Worm (Caenorhabditis elegans) whole organism, L1 larva: ENCODE measurements around the gene C36C5.15.

ENCODE experiments used
- C16A3.4 ChIP-seq: fragments of 150-350 bp; optimal IDR thresholded peaks from 2 replicates; lab custom pipeline; 2014; ENCODE audit warnings: missing biosample characterization, missing genetic modification characterization
- C34B4.2 ChIP-seq: sonication (generic microtip); optimal IDR thresholded peaks from 2 replicates; lab custom pipeline; 2017; ENCODE audit warnings: mild to moderate bottlenecking, missing genetic modification characterization, missing compliant biosample characterization
- aha-1 ChIP-seq: fragments of 150-350 bp; optimal IDR thresholded peaks from 2 replicates; lab custom pipeline; 2014; ENCODE audit warnings: missing biosample characterization, missing genetic modification characterization
- ama-1 ChIP-seq: fragments of 150-350 bp; optimal IDR thresholded peaks from 2 replicates; lab custom pipeline; 2014
- ceh-88 ChIP-seq: fragments of 200-800 bp; sonication (Bioruptor generic); IDR thresholded peaks from 2 replicates; pipeline ENCODE4 v1.3.6; 2022; ENCODE audit warnings: missing genetic modification characterization, missing compliant biosample characterization
- dpl-1 ChIP-seq, 3 experiments: fragments of 150-350 bp in 2 of 3; sonication (generic microtip) in 1 of 3; optimal IDR thresholded peaks; 2 replicates each; lab custom pipeline; 2014 to 2017; ENCODE audit warnings: missing biosample characterization in 3 of 3, missing genetic modification characterization in 3 of 3, missing genetic modification reagents in 3 of 3
- dsc-1 ChIP-seq: sonication (generic microtip); optimal IDR thresholded peaks from 2 replicates; lab custom pipeline; 2016; ENCODE audit warnings: mild to moderate bottlenecking, missing genetic modification characterization, missing compliant biosample characterization
- efl-1 ChIP-seq, 4 experiments: fragments of 150-350 bp; optimal IDR thresholded peaks in 3 of 4; peaks in 1 of 4; 1 replicate in 1 of 4; 2 replicates in 3 of 4; lab custom pipeline; 2014; ENCODE audit warnings: missing biosample characterization in 2 of 4, missing genetic modification characterization in 2 of 4, missing genetic modification reagents in 2 of 4
- egl-13 ChIP-seq: sonication (generic microtip); optimal IDR thresholded peaks from 2 replicates; lab custom pipeline; 2016; ENCODE audit warnings: missing genotype, missing genetic modification reagents, missing genetic modification characterization, missing compliant biosample characterization
- egl-27 ChIP-seq, 2 experiments: fragments of 150-350 bp in 1 of 2; sonication (generic microtip); optimal IDR thresholded peaks; 3 replicates each; lab custom pipeline; 2017 to 2018; ENCODE audit warnings: missing biosample characterization in 2 of 2, missing genetic modification characterization in 2 of 2, missing genetic modification reagents in 2 of 2
- elt-2 ChIP-seq: sonication (generic microtip); optimal IDR thresholded peaks from 2 replicates; lab custom pipeline; 2016; ENCODE audit warnings: missing genetic modification characterization, mild to moderate bottlenecking, inconsistent platforms, missing compliant biosample characterization, missing genetic modification reagents
- elt-3 ChIP-seq, 6 experiments: fragments of 150-350 bp in 1 of 6; sonication (generic microtip); optimal IDR thresholded peaks; 2 replicates each; lab custom pipeline; 2017 to 2018; ENCODE audit warnings: missing biosample characterization in 6 of 6, missing genetic modification characterization in 6 of 6, inconsistent platforms in 1 of 6
- fkh-8 ChIP-seq: sonication (generic microtip); optimal IDR thresholded peaks from 2 replicates; lab custom pipeline; 2016; ENCODE audit warnings: mild to moderate bottlenecking, missing genetic modification characterization, missing compliant biosample characterization
- fos-1 ChIP-seq: fragments of 150-350 bp; optimal IDR thresholded peaks from 2 replicates; lab custom pipeline; 2014; ENCODE audit warnings: missing biosample characterization, missing genetic modification characterization
- hlh-17 ChIP-seq: fragments of 200-800 bp; sonication (Bioruptor generic); optimal IDR thresholded peaks from 2 replicates; lab custom pipeline; 2018; ENCODE audit warnings: missing genetic modification characterization, mild to moderate bottlenecking, missing compliant biosample characterization, moderate library complexity, borderline replicate concordance
- irx-1 ChIP-seq: sonication (generic microtip); optimal IDR thresholded peaks from 2 replicates; lab custom pipeline; 2016; ENCODE audit warnings: missing genetic modification characterization, missing compliant biosample characterization
- lin-13 ChIP-seq: fragments of 150-350 bp; optimal IDR thresholded peaks from 2 replicates; lab custom pipeline; 2014; ENCODE audit warnings: missing biosample characterization, missing genetic modification reagents, missing genetic modification characterization
- nhr-11 ChIP-seq: fragments of 150-350 bp; optimal IDR thresholded peaks from 2 replicates; lab custom pipeline; 2014; ENCODE audit warnings: missing biosample characterization, missing genetic modification characterization
- nhr-12 ChIP-seq: sonication (generic microtip); optimal IDR thresholded peaks from 2 replicates; lab custom pipeline; 2017; ENCODE audit warnings: missing biosample characterization, missing genetic modification characterization
- nhr-20 ChIP-seq: sonication (generic microtip); optimal IDR thresholded peaks from 2 replicates; lab custom pipeline; 2016; ENCODE audit warnings: mild to moderate bottlenecking, missing genetic modification characterization, missing compliant biosample characterization
- nhr-28 ChIP-seq: fragments of 150-350 bp; optimal IDR thresholded peaks from 2 replicates; lab custom pipeline; 2014; ENCODE audit warnings: missing biosample characterization, missing genetic modification characterization
- nhr-47 ChIP-seq: sonication (generic microtip); optimal IDR thresholded peaks from 2 replicates; lab custom pipeline; 2016; ENCODE audit warnings: mild to moderate bottlenecking, missing genetic modification characterization, moderate library complexity, missing compliant biosample characterization
- nhr-71 ChIP-seq: sonication (generic microtip); optimal IDR thresholded peaks from 2 replicates; lab custom pipeline; 2016; ENCODE audit warnings: mild to moderate bottlenecking, missing genetic modification characterization, moderate library complexity, missing compliant biosample characterization
- nhr-77 ChIP-seq: fragments of 150-350 bp; optimal IDR thresholded peaks from 2 replicates; lab custom pipeline; 2014; ENCODE audit warnings: missing biosample characterization, missing genetic modification characterization
- nhr-85 ChIP-seq: sonication (generic microtip); peaks from one replicate; lab custom pipeline; 2016; ENCODE audit warnings: missing genetic modification characterization, inconsistent platforms, missing compliant biosample characterization
- nhr-90 ChIP-seq: sonication (generic microtip); optimal IDR thresholded peaks from 2 replicates; lab custom pipeline; 2016; ENCODE audit warnings: mild to moderate bottlenecking, missing genetic modification characterization, missing compliant biosample characterization; ENCODE audit not compliant: poor library complexity
- pag-3 ChIP-seq: sonication (generic microtip); optimal IDR thresholded peaks from 2 replicates; lab custom pipeline; 2017; ENCODE audit warnings: missing genetic modification characterization, mild to moderate bottlenecking, missing compliant biosample characterization, antibody characterized with exemption, borderline replicate concordance; ENCODE audit not compliant: insufficient read depth
- rnt-1 ChIP-seq: sonication (generic microtip); optimal IDR thresholded peaks from 2 replicates; lab custom pipeline; 2016; ENCODE audit warnings: mild to moderate bottlenecking, missing genetic modification characterization, moderate library complexity, missing compliant biosample characterization
- skn-1 ChIP-seq: fragments of 150-350 bp; optimal IDR thresholded peaks from 2 replicates; lab custom pipeline; 2014; ENCODE audit warnings: missing biosample characterization, missing genetic modification characterization
- snu-23 ChIP-seq: sonication (generic microtip); optimal IDR thresholded peaks from 2 replicates; lab custom pipeline; 2016; ENCODE audit warnings: missing genetic modification characterization, missing compliant biosample characterization
- sox-4 ChIP-seq: sonication (generic microtip); optimal IDR thresholded peaks from 2 replicates; lab custom pipeline; 2016; ENCODE audit warnings: missing genetic modification characterization, missing compliant biosample characterization
- sptf-1 ChIP-seq: fragments of 150-350 bp; optimal IDR thresholded peaks from 2 replicates; lab custom pipeline; 2014; ENCODE audit warnings: missing biosample characterization, missing genetic modification characterization
- sup-37 ChIP-seq: fragments of 200-800 bp; sonication (Bioruptor generic); optimal IDR thresholded peaks from 2 replicates; lab custom pipeline; 2018; ENCODE audit warnings: mild to moderate bottlenecking, missing genetic modification characterization, missing compliant biosample characterization
- unc-130 ChIP-seq: fragments of 150-350 bp; optimal IDR thresholded peaks from 2 replicates; lab custom pipeline; 2017; ENCODE audit warnings: missing biosample characterization, missing genetic modification characterization, inconsistent platforms
- unc-62 ChIP-seq: fragments of 150-350 bp; optimal IDR thresholded peaks from 2 replicates; lab custom pipeline; 2014; ENCODE audit warnings: missing biosample characterization, missing genetic modification reagents, missing genetic modification characterization
- unc-98 ChIP-seq: fragments of 200-800 bp; sonication (Bioruptor generic); IDR thresholded peaks from 2 replicates; pipeline ENCODE4 v1.3.6; 2022; ENCODE audit warnings: missing genetic modification characterization, missing compliant biosample characterization
- zag-1 ChIP-seq: fragments of 150-350 bp; optimal IDR thresholded peaks from 2 replicates; lab custom pipeline; 2014; ENCODE audit warnings: missing biosample characterization, missing genetic modification characterization
- ztf-11 ChIP-seq, 2 experiments: sonication (generic microtip); optimal IDR thresholded peaks; 2 replicates each; lab custom pipeline; 2016 to 2017; ENCODE audit warnings: missing genetic modification characterization in 2 of 2, missing biosample characterization in 1 of 2, missing compliant biosample characterization in 1 of 2

Gene C36C5.15

DNA sequence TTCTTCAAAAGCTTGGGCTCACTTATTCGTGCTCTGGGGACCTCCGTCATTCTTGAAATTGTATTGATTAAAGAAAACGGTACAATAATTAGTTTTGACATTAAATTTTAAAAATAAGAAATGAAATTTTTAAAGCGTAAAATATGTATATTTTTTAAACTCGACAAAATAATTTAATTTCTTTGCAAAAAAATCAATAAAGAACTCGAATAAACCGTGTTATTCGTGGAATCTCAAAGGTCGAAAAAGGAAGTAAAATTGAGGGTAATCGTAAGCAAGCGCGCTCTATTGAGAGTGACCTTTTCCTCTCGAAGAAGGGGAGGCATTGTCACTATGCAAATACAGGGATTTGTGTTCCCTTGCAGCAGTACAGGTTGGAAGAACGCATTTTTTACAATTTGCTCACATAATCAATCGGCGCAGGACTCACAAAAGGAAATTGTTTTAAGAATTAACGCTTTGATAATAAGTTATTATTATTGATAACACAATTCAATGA is 26.5 kb upstream of the C36C5.15 start, which contains the start of gene Y73C8B.2 (continued):
- TF ChIP-seq skn-1 (tag; lab: Kevin White, UChicago) (peak; percentile 11), egl-13 (tag; lab: Kevin White, UChicago) (no peak), nhr-77 (tag; lab: Kevin White, UChicago) (no peak), dpl-1 (GFP tag; optimal IDR thresholded peaks at IDR 0.05; lab: Kevin White, UChicago) (peak in 1 of 3 experiments; percentile 67), nhr-85 (peak; percentile 45)

DNA sequence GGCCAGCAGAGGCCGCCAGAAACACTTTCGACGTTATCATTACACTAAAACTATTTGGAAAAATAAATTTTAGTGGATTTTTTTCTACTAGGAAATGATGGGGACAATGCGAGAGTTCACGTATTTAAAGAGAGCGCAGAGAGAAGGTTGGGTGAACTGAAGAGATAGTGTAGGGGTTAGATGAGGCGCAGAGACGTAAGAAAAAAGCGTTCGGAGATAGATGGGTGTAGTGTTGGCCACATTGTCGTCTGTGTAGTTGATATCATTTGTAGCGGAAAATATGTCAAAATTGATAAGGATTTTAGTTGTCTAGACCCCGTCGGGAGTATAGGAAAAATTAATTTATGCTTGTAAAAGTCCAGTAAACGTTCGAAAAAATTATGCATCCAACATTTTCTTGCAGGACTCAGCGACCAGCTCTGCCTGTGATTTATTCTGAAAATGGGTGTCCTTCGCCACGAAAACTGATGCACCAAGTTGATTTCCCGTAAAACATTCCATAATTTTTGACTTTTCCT is 24.6 kb upstream of the C36C5.15 start, which contains the start of the genes Y73C8B.3 and Y73C8B.9:
Gene Y73C8B.3, minus strand, starts transcription at position 147 of the 518 bp plus-strand sequence.
Gene Y73C8B.9, plus strand, starts transcription at position 468 of the 518 bp plus-strand sequence.
- TF ChIP-seq ztf-11 (tag; optimal IDR thresholded peaks at IDR 0.05; lab: Kevin White, UChicago) (no peak), nhr-71 (tag; lab: Kevin White, UChicago) (no peak), nhr-20 (peak; percentile 29), elt-3 (tag; optimal IDR thresholded peaks at IDR 0.05; lab: Kevin White, UChicago) (peak in 2 of 6 experiments; percentile 35 to 65), nhr-85 (peak; percentile 42), sup-37 (GFP tag; lab: Kevin White, UChicago) (no peak), ama-1 (lab: Kevin White, UChicago) (no peak), rnt-1 (tag; lab: Kevin White, UChicago) (peak; percentile 14), elt-2 (peak; percentile 73), snu-23 (GFP tag; lab: Kevin White, UChicago) (peak; percentile 32), fos-1 (tag; lab: Kevin White, UChicago) (no peak), efl-1 (optimal IDR thresholded peaks at IDR 0.05; lab: Kevin White, UChicago) (peak; percentile 9 to 11), efl-1 (GFP tag; optimal IDR thresholded peaks at IDR 0.05 in 1 of 2; lab: Kevin White, UChicago) (no peak), nhr-90 (tag; lab: Kevin White, UChicago) (peak; percentile 33)
- TF ChIP-seq, all 84 proteins: peak for 8

DNA sequence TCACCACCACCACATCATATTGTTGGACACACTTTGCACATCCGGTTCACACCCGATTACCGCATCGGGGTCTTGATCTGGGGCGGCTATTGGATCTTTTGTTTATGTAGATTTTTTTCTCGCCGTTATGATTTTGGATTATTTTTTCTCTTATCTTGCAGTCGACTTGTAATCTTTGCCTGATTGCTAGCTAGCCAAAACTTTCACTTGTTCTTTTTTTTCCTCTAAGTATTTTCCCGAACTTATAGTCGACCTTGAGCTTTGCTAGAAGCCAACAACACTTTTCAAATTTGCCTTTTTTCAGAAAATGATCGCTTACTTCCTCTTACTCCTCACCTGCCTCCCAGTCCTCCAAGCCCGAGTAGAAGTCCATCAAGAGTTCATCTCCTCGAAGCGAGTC is 19.5 kb upstream of the C36C5.15 start, which contains the start of gene lag-2:
Gene lag-2, plus strand, starts transcription at position 301 of the 400 bp plus-strand sequence.
- no peak for TF ChIP-seq fos-1 (tag; lab: Kevin White, UChicago)
- TF ChIP-seq zag-1 (tag; lab: Kevin White, UChicago), result no peak
- no peak for TF ChIP-seq pag-3 (tag; lab: Kevin White, UChicago)
- TF ChIP-seq unc-98 (GFP tag; lab: Robert Waterston, UW), result no peak
- no peak for TF ChIP-seq sptf-1
- no peak for TF ChIP-seq ceh-88 (GFP tag; lab: Robert Waterston, UW)
- TF ChIP-seq lin-13 (GFP tag; lab: Kevin White, UChicago), result no peak
- no peak for TF ChIP-seq aha-1 (tag; lab: Kevin White, UChicago)
- no peak for TF ChIP-seq hlh-17 (GFP tag; lab: Kevin White, UChicago)
- no peak for TF ChIP-seq nhr-11 (tag; lab: Kevin White, UChicago)
- TF ChIP-seq nhr-12 (tag; lab: Kevin White, UChicago), result no peak
- no peak for TF ChIP-seq unc-130 (tag; lab: Kevin White, UChicago)
- no peak for TF ChIP-seq dsc-1 (tag; lab: Kevin White, UChicago)
- no peak for TF ChIP-seq sup-37 (GFP tag; lab: Kevin White, UChicago)
- TF ChIP-seq C34B4.2 (tag; lab: Kevin White, UChicago), result no peak

DNA sequence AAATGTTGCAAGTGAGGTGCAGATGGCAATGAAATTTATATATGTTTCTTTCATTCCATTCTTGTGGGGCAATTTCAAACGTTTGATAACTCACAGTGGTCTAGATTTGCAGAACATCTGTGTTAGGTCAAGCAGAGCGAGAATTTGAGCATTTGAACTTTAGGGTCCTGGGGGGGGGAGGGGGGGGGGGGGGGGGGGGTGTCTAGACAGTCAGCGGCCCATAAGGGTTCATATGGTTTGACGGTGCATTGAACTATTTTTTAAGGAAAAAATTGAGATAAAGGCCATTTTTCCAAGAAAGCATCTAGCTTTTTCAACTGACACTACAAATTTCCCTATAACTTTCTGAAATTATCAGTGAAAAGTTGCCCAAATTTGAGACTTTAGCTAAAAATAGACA is 17.3 kb upstream of the C36C5.15 start:
- TF ChIP-seq C16A3.4 (no peak), fkh-8 (tag; lab: Kevin White, UChicago) (no peak), nhr-28 (no peak), unc-62 (GFP tag; lab: Kevin White, UChicago) (no peak), irx-1 (tag; lab: Kevin White, UChicago) (no peak), elt-2 (no peak), sox-4 (tag; lab: Kevin White, UChicago) (no peak), egl-27 (tag; optimal IDR thresholded peaks at IDR 0.05; lab: Kevin White, UChicago) (no peak), nhr-11 (tag; lab: Kevin White, UChicago) (no peak), hlh-17 (GFP tag; lab: Kevin White, UChicago) (no peak), nhr-47 (tag; lab: Kevin White, UChicago) (no peak), nhr-20 (no peak)
- TF ChIP-seq, all 84 proteins: peak for 0
